Worm (Caenorhabditis elegans): ENCODE measurements around the gene ugt-47.

DNA sequence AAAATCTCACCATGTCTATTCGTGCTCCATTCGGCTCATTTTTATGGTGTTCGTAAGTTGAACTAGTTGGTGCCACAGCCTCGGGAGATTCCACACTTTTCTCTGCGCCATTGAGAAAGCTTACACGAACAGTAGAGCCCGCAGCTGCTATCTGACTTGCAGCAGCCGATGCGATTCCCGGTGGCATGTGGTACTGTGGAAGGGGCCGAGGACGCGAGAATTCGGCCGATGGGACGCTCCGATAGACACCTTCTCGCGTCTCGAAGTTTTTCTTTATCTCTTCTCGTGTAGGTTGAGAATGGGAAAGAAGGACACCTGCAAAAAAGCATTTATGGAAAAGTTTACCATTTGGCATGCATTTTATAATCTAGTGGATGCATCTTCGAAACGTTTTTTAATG lies 34.9 kb upstream of the ugt-47 start:
- TF ChIP-seq mls-2 (tag; optimal IDR thresholded peaks at IDR 0.05) = no peak
- TF ChIP-seq ces-1 (GFP tag; optimal IDR thresholded peaks at IDR 0.05) = no peak
- TF ChIP-seq lsy-2 (tag; optimal IDR thresholded peaks at IDR 0.05) = no peak
- no peak for TF ChIP-seq ceh-43 (GFP tag; optimal IDR thresholded peaks at IDR 0.05)
- no peak for TF ChIP-seq lin-13 (tag; optimal IDR thresholded peaks at IDR 0.05)
- no peak for TF ChIP-seq snpc-4 (tag; optimal IDR thresholded peaks at IDR 0.05)
- TF ChIP-seq ceh-39 (tag; optimal IDR thresholded peaks at IDR 0.05) = no peak
- no peak for TF ChIP-seq ham-2 (GFP tag; optimal IDR thresholded peaks at IDR 0.05)
- TF ChIP-seq ztf-11 (tag; optimal IDR thresholded peaks at IDR 0.05) = no peak
- no peak for TF ChIP-seq tbx-8 (GFP tag; optimal IDR thresholded peaks at IDR 0.05)
